Fruit fly (Drosophila melanogaster): ENCODE data around the gene Usp47.

dm6 chr3L:5731639-5732038 is 21.1 kb upstream of the Usp47 start:
- TF ChIP-seq toe (GFP tag; optimal IDR thresholded peaks at IDR 0.05), result no peak
- TF ChIP-seq ovo (GFP tag; optimal IDR thresholded peaks at IDR 0.05), result no peak
- no peak for TF ChIP-seq CG1620 (GFP tag; optimal IDR thresholded peaks at IDR 0.05)
- TF ChIP-seq CG5204 (GFP tag; optimal IDR thresholded peaks at IDR 0.05), result no peak
- no peak for TF ChIP-seq Hr96 (GFP tag; optimal IDR thresholded peaks at IDR 0.05)
- TF ChIP-seq CG14711 (tag; optimal IDR thresholded peaks at IDR 0.05), result no peak
- no peak for TF ChIP-seq CG7101 (tag; optimal IDR thresholded peaks at IDR 0.05)
- no peak for TF ChIP-seq CG11617 (GFP tag; optimal IDR thresholded peaks at IDR 0.05)
- TF ChIP-seq bab1 (GFP tag; optimal IDR thresholded peaks at IDR 0.05), result no peak
